Fruit fly (Drosophila melanogaster): ENCODE data around the gene CG13699.

Gene CG13699

dm6 chr3L:18188473-18189087 lies 26.3 kb upstream of the CG13699 start:
- TF ChIP-seq CG8478 (optimal IDR thresholded peaks at IDR 0.05) (no peak), CTCF (optimal IDR thresholded peaks at IDR 0.05) (no peak)

- TF ChIP-seq CG8478 (optimal IDR thresholded peaks at IDR 0.05) (no peak), CTCF (optimal IDR thresholded peaks at IDR 0.05) (no peak)
These were observed 25.3 kb upstream of the CG13699 start for dm6 chr3L:18187472-18188089.

dm6 chr3L:18186779-18187178 lies 24.5 kb upstream of the CG13699 start:
- TF ChIP-seq CG8478 (optimal IDR thresholded peaks at IDR 0.05) (no peak), CTCF (optimal IDR thresholded peaks at IDR 0.05) (no peak)

- no peak for TF ChIP-seq CG8478 (optimal IDR thresholded peaks at IDR 0.05)
- TF ChIP-seq CTCF (optimal IDR thresholded peaks at IDR 0.05), result no peak
These were observed 23.9 kb upstream of the CG13699 start for dm6 chr3L:18186313-18186625.

dm6 chr3L:18185542-18186312 lies 23.4 kb upstream of the CG13699 start, which contains the start of gene hid:
Gene hid (minus strand): TSS chr3L:18185641.
- TF ChIP-seq CTCF (optimal IDR thresholded peaks at IDR 0.05) (no peak), CG8478 (optimal IDR thresholded peaks at IDR 0.05) (no peak)

dm6 chr3L:18184762-18185161 lies 22.4 kb upstream of the CG13699 start:
- no peak for TF ChIP-seq CTCF (optimal IDR thresholded peaks at IDR 0.05)
- TF ChIP-seq CG8478 (optimal IDR thresholded peaks at IDR 0.05), result no peak

- no peak for TF ChIP-seq CTCF (optimal IDR thresholded peaks at IDR 0.05)
- no peak for TF ChIP-seq CG8478 (optimal IDR thresholded peaks at IDR 0.05)
These were observed 21.6 kb upstream of the CG13699 start for dm6 chr3L:18183928-18184327.

dm6 chr3L:18181900-18182299 lies 19.6 kb upstream of the CG13699 start:
- TF ChIP-seq CTCF (optimal IDR thresholded peaks at IDR 0.05) (no peak), CG8478 (optimal IDR thresholded peaks at IDR 0.05) (no peak)

- TF ChIP-seq CG8478 (optimal IDR thresholded peaks at IDR 0.05) (no peak), CTCF (optimal IDR thresholded peaks at IDR 0.05) (no peak)
These were observed 17.4 kb upstream of the CG13699 start for dm6 chr3L:18179564-18180201.

- TF ChIP-seq CTCF (optimal IDR thresholded peaks at IDR 0.05) (no peak), CG8478 (optimal IDR thresholded peaks at IDR 0.05) (no peak)
These were observed 12.5 kb upstream of the CG13699 start for dm6 chr3L:18174833-18175232.

- TF ChIP-seq CTCF (optimal IDR thresholded peaks at IDR 0.05), result no peak
- no peak for TF ChIP-seq CG8478 (optimal IDR thresholded peaks at IDR 0.05)
These were observed 11.3 kb upstream of the CG13699 start for dm6 chr3L:18173668-18174067.

dm6 chr3L:18172064-18172696 lies 9.9 kb upstream of the CG13699 start:
- TF ChIP-seq CTCF (optimal IDR thresholded peaks at IDR 0.05) (no peak), CG8478 (optimal IDR thresholded peaks at IDR 0.05) (no peak)

- no peak for TF ChIP-seq CTCF (optimal IDR thresholded peaks at IDR 0.05)
- no peak for TF ChIP-seq CG8478 (optimal IDR thresholded peaks at IDR 0.05)
These were observed 8.8 kb upstream of the CG13699 start for dm6 chr3L:18171093-18171492.

dm6 chr3L:18166977-18167528 lies 4.7 kb upstream of the CG13699 start:
- no peak for TF ChIP-seq CG8478 (optimal IDR thresholded peaks at IDR 0.05)
- peak; percentile 48 to 55 for TF ChIP-seq CTCF (optimal IDR thresholded peaks at IDR 0.05)

dm6 chr3L:18164804-18165203 lies 2.5 kb upstream of the CG13699 start:
- TF ChIP-seq CTCF (optimal IDR thresholded peaks at IDR 0.05) (no peak), CG8478 (optimal IDR thresholded peaks at IDR 0.05) (no peak)
